Worm (Caenorhabditis elegans) whole organism, L2 larva: ENCODE data around the gene ttr-15.

Experiments used
- C34F6.9 ChIP-seq: fragments of 150-350 bp; optimal IDR thresholded peaks from 2 replicates; lab custom pipeline; 2014; ENCODE audit warnings: missing biosample characterization, missing genetic modification characterization
- F13H6.1 ChIP-seq: sonication (generic microtip); optimal IDR thresholded peaks from 2 replicates; lab custom pipeline; 2016; ENCODE audit warnings: missing genetic modification characterization, missing compliant biosample characterization
- R02D3.7 ChIP-seq: fragments of 150-350 bp; optimal IDR thresholded peaks from 2 replicates; lab custom pipeline; 2014; ENCODE audit warnings: missing biosample characterization, missing genetic modification characterization
- Y55F3AM.14 ChIP-seq: fragments of 200-800 bp; sonication (Bioruptor generic); optimal IDR thresholded peaks from 2 replicates; lab custom pipeline; 2018; ENCODE audit warnings: mild to moderate bottlenecking, missing genetic modification characterization, missing compliant biosample characterization
- ZK546.5 ChIP-seq: sonication (generic microtip); optimal IDR thresholded peaks from 2 replicates; lab custom pipeline; 2017; ENCODE audit warnings: missing biosample characterization, missing genetic modification characterization
- alr-1 ChIP-seq: fragments of 150-350 bp; optimal IDR thresholded peaks from 2 replicates; lab custom pipeline; 2014; ENCODE audit warnings: missing biosample characterization, missing genetic modification characterization
- aly-2 ChIP-seq: fragments of 150-350 bp; optimal IDR thresholded peaks from 2 replicates; lab custom pipeline; 2014; ENCODE audit warnings: missing biosample characterization, missing genetic modification characterization
- ama-1 ChIP-seq: fragments of 150-350 bp; optimal IDR thresholded peaks from 2 replicates; lab custom pipeline; 2018; ENCODE audit warnings: inconsistent platforms
- blmp-1 ChIP-seq: sonication (generic microtip); optimal IDR thresholded peaks from 2 replicates; lab custom pipeline; 2017; ENCODE audit warnings: missing genetic modification characterization, mild to moderate bottlenecking, missing compliant biosample characterization, antibody characterized with exemption, moderate library complexity; ENCODE audit not compliant: insufficient read depth
- ceh-16 ChIP-seq: fragments of 150-350 bp; optimal IDR thresholded peaks from 2 replicates; lab custom pipeline; 2014; ENCODE audit warnings: missing biosample characterization, missing genetic modification characterization
- ceh-82 ChIP-seq: fragments of 150-350 bp; optimal IDR thresholded peaks from 2 replicates; lab custom pipeline; 2014; ENCODE audit warnings: missing biosample characterization, missing genetic modification characterization
- crh-2 ChIP-seq: sonication (generic microtip); optimal IDR thresholded peaks from 2 replicates; lab custom pipeline; 2017; ENCODE audit warnings: missing biosample characterization, missing genetic modification characterization
- dmd-4 ChIP-seq: sonication (generic microtip); optimal IDR thresholded peaks from 2 replicates; lab custom pipeline; 2017; ENCODE audit warnings: missing biosample characterization, missing genetic modification characterization
- egl-27 ChIP-seq: sonication (generic microtip); optimal IDR thresholded peaks from 3 replicates; lab custom pipeline; 2017; ENCODE audit warnings: missing biosample characterization, missing genetic modification reagents, missing genetic modification characterization
- elt-1 ChIP-seq: fragments of 150-350 bp; optimal IDR thresholded peaks from 2 replicates; lab custom pipeline; 2014; ENCODE audit warnings: missing biosample characterization, missing genetic modification characterization
- elt-3 ChIP-seq: sonication (generic microtip); optimal IDR thresholded peaks from 2 replicates; lab custom pipeline; 2017; ENCODE audit warnings: missing biosample characterization, missing genetic modification characterization
- fos-1 ChIP-seq: fragments of 150-350 bp; optimal IDR thresholded peaks from 2 replicates; lab custom pipeline; 2014; ENCODE audit warnings: missing biosample characterization, missing genetic modification characterization
- gmeb-1 ChIP-seq: fragments of 150-350 bp; optimal IDR thresholded peaks from 2 replicates; lab custom pipeline; 2014; ENCODE audit warnings: missing biosample characterization, missing genetic modification characterization
- lin-11 ChIP-seq: fragments of 150-350 bp; sonication (generic microtip); optimal IDR thresholded peaks from 2 replicates; lab custom pipeline; 2014; ENCODE audit warnings: missing biosample characterization, missing genetic modification characterization, inconsistent platforms, mixed read lengths
- lin-13 ChIP-seq: fragments of 150-350 bp; optimal IDR thresholded peaks from 2 replicates; lab custom pipeline; 2014; ENCODE audit warnings: missing biosample characterization, missing genetic modification reagents, missing genetic modification characterization
- lin-39 ChIP-seq: fragments of 150-350 bp; optimal IDR thresholded peaks from 2 replicates; lab custom pipeline; 2014; ENCODE audit warnings: missing biosample characterization, missing genetic modification reagents, missing genetic modification characterization
- lsy-2 ChIP-seq, 2 experiments: fragments of 150-350 bp in 1 of 2; sonication (generic microtip) in 1 of 2; optimal IDR thresholded peaks; 2 replicates each; lab custom pipeline; 2014 to 2017; ENCODE audit warnings: missing biosample characterization in 2 of 2, missing genetic modification characterization in 2 of 2
- mab-5 ChIP-seq: fragments of 150-350 bp; optimal IDR thresholded peaks from 2 replicates; lab custom pipeline; 2014; ENCODE audit warnings: missing biosample characterization, missing genetic modification characterization
- mbf-1 ChIP-seq: sonication (generic microtip); optimal IDR thresholded peaks from 2 replicates; lab custom pipeline; 2017; ENCODE audit warnings: missing biosample characterization, missing genetic modification characterization
- mdl-1 ChIP-seq, 2 experiments: fragments of 150-350 bp in 1 of 2; sonication (generic microtip) in 1 of 2; optimal IDR thresholded peaks; 2 replicates each; lab custom pipeline; 2017; ENCODE audit warnings: missing biosample characterization in 2 of 2, missing genetic modification characterization in 2 of 2
- nhr-10 ChIP-seq: sonication (generic microtip); optimal IDR thresholded peaks from 2 replicates; lab custom pipeline; 2017; ENCODE audit warnings: missing biosample characterization, missing genetic modification characterization
- nhr-12 ChIP-seq: fragments of 150-350 bp; optimal IDR thresholded peaks from 2 replicates; lab custom pipeline; 2014; ENCODE audit warnings: missing biosample characterization, missing genetic modification characterization
- nhr-129 ChIP-seq: fragments of 150-350 bp; optimal IDR thresholded peaks from 2 replicates; lab custom pipeline; 2014; ENCODE audit warnings: missing biosample characterization, missing genetic modification characterization
- nhr-21 ChIP-seq: fragments of 150-350 bp; optimal IDR thresholded peaks from 2 replicates; lab custom pipeline; 2014; ENCODE audit warnings: missing biosample characterization, missing genetic modification characterization
- nhr-23 ChIP-seq: fragments of 150-350 bp; optimal IDR thresholded peaks from 2 replicates; lab custom pipeline; 2014; ENCODE audit warnings: missing biosample characterization, missing genetic modification reagents, missing genetic modification characterization
- nhr-77 ChIP-seq: fragments of 150-350 bp; optimal IDR thresholded peaks from 2 replicates; lab custom pipeline; 2014; ENCODE audit warnings: missing biosample characterization, missing genetic modification characterization
- sem-4 ChIP-seq: fragments of 150-350 bp; optimal IDR thresholded peaks from 2 replicates; lab custom pipeline; 2014; ENCODE audit warnings: missing biosample characterization, missing genetic modification reagents, missing genetic modification characterization
- sma-9 ChIP-seq, 2 experiments: fragments of 150-350 bp in 1 of 2; sonication (generic microtip) in 1 of 2; optimal IDR thresholded peaks; 2 replicates each; lab custom pipeline; 2014 to 2016; ENCODE audit warnings: missing genetic modification characterization in 2 of 2, mild to moderate bottlenecking in 1 of 2, missing biosample characterization in 1 of 2, missing compliant biosample characterization in 1 of 2, missing genetic modification reagents in 1 of 2, moderate library complexity in 1 of 2
- snpc-4 ChIP-seq: fragments of 150-350 bp; optimal IDR thresholded peaks from 2 replicates; lab custom pipeline; 2014; ENCODE audit warnings: missing biosample characterization, missing genetic modification characterization
- unc-55 ChIP-seq: fragments of 150-350 bp; sonication (generic microtip); optimal IDR thresholded peaks from 3 replicates; lab custom pipeline; 2014; ENCODE audit warnings: missing biosample characterization, missing genetic modification reagents, missing genetic modification characterization
- unc-62 ChIP-seq: fragments of 150-350 bp; optimal IDR thresholded peaks from 2 replicates; lab custom pipeline; 2014; ENCODE audit warnings: missing biosample characterization, missing genetic modification reagents, missing genetic modification characterization
- zag-1 ChIP-seq: fragments of 150-350 bp; optimal IDR thresholded peaks from 2 replicates; lab custom pipeline; 2014; ENCODE audit warnings: missing biosample characterization, missing genetic modification characterization
- ztf-1 ChIP-seq: fragments of 200-800 bp; sonication (Bioruptor generic); conservative IDR thresholded peaks from 2 replicates; pipeline ENCODE4 v1.3.6; 2022; ENCODE audit warnings: missing genetic modification characterization, missing compliant biosample characterization
- ztf-11 ChIP-seq: sonication (generic microtip); optimal IDR thresholded peaks from 2 replicates; lab custom pipeline; 2017; ENCODE audit warnings: missing biosample characterization, missing genetic modification characterization
- ztf-4 ChIP-seq: fragments of 150-350 bp; optimal IDR thresholded peaks from 2 replicates; lab custom pipeline; 2014; ENCODE audit warnings: missing biosample characterization, missing genetic modification characterization

The ttr-15 gene

DNA sequence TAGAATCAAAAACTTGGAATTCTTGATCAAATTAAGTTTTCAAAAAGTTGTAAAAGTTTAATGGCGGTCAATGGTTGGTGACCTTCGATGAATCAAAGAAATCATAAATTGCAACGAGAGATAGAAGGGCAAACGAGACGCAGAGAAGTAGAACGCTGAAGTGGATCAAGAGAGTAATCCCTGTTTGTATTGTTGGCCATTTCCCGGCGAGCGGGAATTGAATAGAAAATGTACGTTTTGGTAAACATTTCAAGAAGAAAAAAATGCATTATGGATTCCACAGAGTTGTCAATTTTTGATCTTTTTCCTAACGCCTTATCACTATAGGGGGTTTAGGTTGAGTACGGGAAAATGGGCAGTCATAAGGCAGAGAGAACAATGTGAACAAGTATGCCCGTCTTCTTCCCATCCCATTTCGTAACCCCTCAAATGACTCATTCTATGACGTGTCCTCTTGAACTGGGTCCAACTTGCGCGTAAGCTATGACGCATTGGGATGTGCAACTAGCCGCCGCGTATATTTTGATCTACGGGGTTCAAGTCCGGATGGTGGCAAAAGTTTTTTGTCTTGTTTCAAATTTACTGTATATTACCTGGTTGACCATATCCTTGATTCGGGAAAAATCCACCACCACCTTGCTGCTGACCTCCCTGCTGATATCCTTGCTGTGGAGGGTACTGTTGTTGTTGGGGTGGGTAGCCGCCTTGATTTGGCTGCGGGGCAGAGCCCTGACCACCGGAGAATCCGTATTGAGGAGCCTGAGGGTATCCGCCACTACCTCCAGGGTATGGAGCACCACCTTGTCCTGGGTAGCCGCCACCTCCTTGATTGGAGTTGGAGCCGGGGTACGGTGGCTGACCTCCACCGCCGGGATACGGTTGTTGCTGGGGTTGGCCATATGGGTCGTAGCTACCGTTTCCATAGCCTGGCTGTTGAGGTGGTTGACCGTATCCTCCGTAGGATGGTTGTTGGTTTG lies 8.8 kb upstream of the ttr-15 start (continued):
- TF ChIP-seq C34F6.9 (tag; lab: Kevin White, UChicago) (no peak), nhr-129 (peak; percentile 10), nhr-23 (tag; lab: Kevin White, UChicago) (no peak), elt-1 (tag; lab: Kevin White, UChicago) (no peak), Y55F3AM.14 (GFP tag; lab: Kevin White, UChicago) (no peak), ZK546.5 (tag; lab: Kevin White, UChicago) (no peak), egl-27 (tag; lab: Kevin White, UChicago) (no peak), elt-3 (tag; lab: Kevin White, UChicago) (no peak), lin-13 (GFP tag; lab: Kevin White, UChicago) (no peak), unc-55 (GFP tag; lab: Kevin White, UChicago) (no peak), mbf-1 (tag; lab: Kevin White, UChicago) (no peak)

ce11 chrIII:10329811-10330210 lies 7.8 kb upstream of the ttr-15 start:
- TF ChIP-seq alr-1, result no peak
- no peak for TF ChIP-seq lin-13 (GFP tag; lab: Kevin White, UChicago)
- TF ChIP-seq ztf-11 (tag; lab: Kevin White, UChicago), result no peak
- TF ChIP-seq snpc-4 (tag; lab: Kevin White, UChicago), result no peak
- peak; percentile 33 for TF ChIP-seq sma-9 (GFP tag; optimal IDR thresholded peaks at IDR 0.05; lab: Kevin White, UChicago)
- TF ChIP-seq sma-9 (tag; optimal IDR thresholded peaks at IDR 0.05; lab: Kevin White, UChicago), result no peak
- peak; percentile 66 for TF ChIP-seq fos-1 (tag; lab: Kevin White, UChicago)
- TF ChIP-seq zag-1 (tag; lab: Kevin White, UChicago), result no peak
- TF ChIP-seq ama-1, result no peak
- no peak for TF ChIP-seq nhr-77 (tag; lab: Kevin White, UChicago)
- TF ChIP-seq lin-11 (tag; lab: Kevin White, UChicago), result no peak
- no peak for TF ChIP-seq elt-1 (tag; lab: Kevin White, UChicago)
- peak; percentile 22 for TF ChIP-seq nhr-129
- TF ChIP-seq ceh-16, result no peak
- TF ChIP-seq gmeb-1 (tag; lab: Kevin White, UChicago), result no peak
- no peak for TF ChIP-seq unc-55 (GFP tag; lab: Kevin White, UChicago)
- no peak for TF ChIP-seq nhr-12 (tag; lab: Kevin White, UChicago)
- no peak for TF ChIP-seq aly-2 (tag; lab: Kevin White, UChicago)
- TF ChIP-seq dmd-4 (tag; lab: Kevin White, UChicago), result no peak
- TF ChIP-seq mdl-1 (tag; optimal IDR thresholded peaks at IDR 0.05; lab: Kevin White, UChicago), result no peak
- TF ChIP-seq R02D3.7 (tag; lab: Kevin White, UChicago), result no peak
- TF ChIP-seq mbf-1 (tag; lab: Kevin White, UChicago), result no peak
- TF ChIP-seq crh-2 (tag; lab: Kevin White, UChicago), result peak; percentile 15
- no peak for TF ChIP-seq nhr-21
- no peak for TF ChIP-seq blmp-1 (tag; lab: Kevin White, UChicago)
- TF ChIP-seq Y55F3AM.14 (GFP tag; lab: Kevin White, UChicago), result no peak
- TF ChIP-seq egl-27 (tag; lab: Kevin White, UChicago), result no peak
- peak; percentile 32 for TF ChIP-seq F13H6.1 (tag; lab: Kevin White, UChicago)
- no peak for TF ChIP-seq ceh-82 (tag; lab: Kevin White, UChicago)
- TF ChIP-seq lin-39, result no peak
- TF ChIP-seq elt-3 (tag; lab: Kevin White, UChicago), result no peak
- no peak for TF ChIP-seq lsy-2 (tag; optimal IDR thresholded peaks at IDR 0.05; lab: Kevin White, UChicago)
- no peak for TF ChIP-seq sem-4 (tag; lab: Kevin White, UChicago)
- TF ChIP-seq ZK546.5 (tag; lab: Kevin White, UChicago), result no peak
- peak; percentile 19 for TF ChIP-seq C34F6.9 (tag; lab: Kevin White, UChicago)
- no peak for TF ChIP-seq ztf-1 (GFP tag; lab: Robert Waterston, UW)
- TF ChIP-seq nhr-23 (tag; lab: Kevin White, UChicago), result no peak
- TF ChIP-seq nhr-10 (tag; lab: Kevin White, UChicago), result no peak
- no peak for TF ChIP-seq unc-62 (GFP tag; lab: Kevin White, UChicago)
- TF ChIP-seq mab-5, result no peak
- no peak for TF ChIP-seq ztf-4 (tag; lab: Kevin White, UChicago)
- TF ChIP-seq, all 48 proteins: peak for 6
